Worm (Caenorhabditis elegans) whole organism, L4/young adult: Measurements from ENCODE around the gene K11H3.2.

ENCODE experiments used
- W03F9.2 ChIP-seq: fragments of 150-350 bp; optimal IDR thresholded peaks from 2 replicates; lab custom pipeline; 2014; ENCODE audit warnings: missing biosample characterization, missing genetic modification characterization
- dao-5 ChIP-seq: sonication (generic microtip); optimal IDR thresholded peaks from 2 replicates; lab custom pipeline; 2016; ENCODE audit warnings: missing genotype, missing genetic modification characterization, moderate library complexity, missing compliant biosample characterization
- him-1 ChIP-seq: sonication (generic microtip); optimal IDR thresholded peaks from 2 replicates; lab custom pipeline; 2016; ENCODE audit warnings: missing genotype, missing genetic modification reagents, missing genetic modification characterization, missing compliant biosample characterization

K11H3.2 gene

DNA sequence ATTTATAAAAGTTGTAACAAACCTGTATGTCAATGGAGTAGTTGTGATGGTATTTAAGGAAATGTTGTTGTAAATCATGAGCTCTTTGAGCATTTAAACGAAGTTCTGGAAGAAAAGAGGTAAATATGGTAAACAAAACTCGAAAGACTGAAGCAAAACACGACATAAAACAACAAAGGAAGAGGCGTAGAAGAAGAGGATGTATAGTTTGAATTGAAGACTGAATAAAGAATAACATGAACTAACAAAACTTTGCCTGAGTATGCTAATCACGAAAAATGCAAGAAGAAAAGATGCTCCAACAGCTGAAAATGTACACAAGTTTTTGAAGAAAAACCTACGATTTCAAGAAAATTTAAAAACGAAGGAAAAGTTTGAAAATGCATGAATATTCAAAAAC is 24.8 kb downstream of the K11H3.2 start, which contains the start of gene ZK757.1:
Gene ZK757.1 (minus strand): TSS at position 101 of the 400 bp plus-strand sequence.
- TF ChIP-seq dao-5 (tag; lab: Kevin White, UChicago) (no peak), W03F9.2 (tag; lab: Kevin White, UChicago) (no peak), him-1 (tag; lab: Kevin White, UChicago) (no peak)

DNA sequence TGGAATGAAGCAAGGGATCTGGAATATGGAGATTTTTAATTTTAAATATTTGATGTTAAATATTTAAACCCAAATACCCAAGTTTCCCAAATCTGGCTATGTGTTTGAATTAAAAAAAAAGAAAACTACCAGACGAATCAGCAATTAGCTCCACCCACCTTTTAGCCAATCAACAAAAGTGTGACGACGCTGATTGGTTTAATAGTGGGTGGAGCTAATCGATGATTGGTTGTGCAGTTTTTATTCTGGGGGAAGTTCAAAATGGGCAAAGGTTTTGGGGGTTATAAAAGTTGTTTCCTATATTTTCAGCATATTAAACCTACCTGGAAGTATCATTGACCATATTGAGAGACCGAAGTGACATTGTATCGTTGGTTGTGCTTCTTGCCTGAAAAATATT is 28.3 kb downstream of the K11H3.2 start:
- no peak for TF ChIP-seq him-1 (tag; lab: Kevin White, UChicago)
- no peak for TF ChIP-seq dao-5 (tag; lab: Kevin White, UChicago)
- TF ChIP-seq W03F9.2 (tag; lab: Kevin White, UChicago): no peak

DNA sequence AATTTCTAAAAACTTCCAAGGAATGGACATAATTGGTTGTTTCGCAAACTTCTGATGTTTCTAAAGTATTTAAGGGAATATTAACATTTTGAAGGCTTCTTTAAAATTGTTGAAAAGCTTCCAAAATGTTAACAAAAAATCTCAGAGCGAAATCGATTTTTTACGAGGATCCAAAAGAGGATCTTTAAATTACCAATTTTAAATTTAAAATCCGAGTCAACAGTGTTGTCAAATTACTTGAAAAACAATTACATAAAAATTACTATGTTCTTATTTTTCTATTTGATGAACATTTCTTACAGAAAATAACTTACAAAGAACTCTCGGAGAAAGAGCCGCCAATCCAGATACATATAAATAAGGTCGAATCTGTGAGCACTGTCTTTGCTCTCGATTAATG is 30.8 kb downstream of the K11H3.2 start, which contains the start of gene ZK757.10:
Gene ZK757.10 (plus strand): TSS at position 301 of the 400 bp plus-strand sequence.
- TF ChIP-seq him-1 (tag; lab: Kevin White, UChicago) (no peak), W03F9.2 (tag; lab: Kevin White, UChicago) (no peak), dao-5 (tag; lab: Kevin White, UChicago) (no peak)

DNA sequence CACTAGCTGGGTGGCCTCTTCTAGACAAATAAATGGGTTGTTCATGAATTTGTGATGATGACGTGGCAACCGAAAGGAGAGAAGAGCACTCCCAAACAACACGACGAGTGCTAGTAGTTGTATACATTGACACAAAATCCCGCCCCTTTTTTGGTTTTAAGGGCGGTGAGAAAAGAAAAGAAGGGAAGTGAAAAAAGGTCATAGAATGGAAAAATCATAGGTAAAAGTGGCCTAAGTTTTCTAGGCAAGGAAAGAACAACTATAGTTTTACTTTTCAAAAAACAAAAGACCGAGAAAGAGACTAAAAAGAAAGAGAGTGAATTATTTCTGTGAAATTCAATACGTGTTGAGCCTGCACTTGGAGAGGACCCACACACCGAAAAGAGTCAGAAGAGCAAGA is 32.6 kb downstream of the K11H3.2 start, which contains the start of gene ZK757.2:
Gene ZK757.2 (minus strand): TSS at position 101 of the 400 bp plus-strand sequence.
- no peak for TF ChIP-seq him-1 (tag; lab: Kevin White, UChicago)
- no peak for TF ChIP-seq W03F9.2 (tag; lab: Kevin White, UChicago)
- TF ChIP-seq dao-5 (tag; lab: Kevin White, UChicago): no peak

DNA sequence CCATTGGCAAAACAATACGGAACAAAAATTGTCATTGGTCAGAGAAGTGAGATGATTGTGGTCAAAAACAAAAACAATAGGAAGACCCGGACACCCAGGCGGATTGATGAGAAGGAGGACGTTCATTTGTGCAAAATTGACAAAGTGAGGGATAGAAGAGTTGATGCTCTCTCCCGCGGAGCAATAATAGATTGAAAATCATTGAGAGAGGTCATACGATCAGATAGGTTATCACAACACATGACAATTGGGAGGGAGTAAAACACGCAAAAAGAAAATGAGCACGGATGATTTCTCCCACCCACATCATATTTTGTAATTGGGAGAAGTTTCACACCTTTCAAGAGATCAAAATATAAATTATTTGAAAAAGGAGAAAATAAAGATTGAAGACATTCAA is 39.4 kb downstream of the K11H3.2 start:
- TF ChIP-seq dao-5 (tag; lab: Kevin White, UChicago) (no peak), him-1 (tag; lab: Kevin White, UChicago) (no peak), W03F9.2 (tag; lab: Kevin White, UChicago) (no peak)

DNA sequence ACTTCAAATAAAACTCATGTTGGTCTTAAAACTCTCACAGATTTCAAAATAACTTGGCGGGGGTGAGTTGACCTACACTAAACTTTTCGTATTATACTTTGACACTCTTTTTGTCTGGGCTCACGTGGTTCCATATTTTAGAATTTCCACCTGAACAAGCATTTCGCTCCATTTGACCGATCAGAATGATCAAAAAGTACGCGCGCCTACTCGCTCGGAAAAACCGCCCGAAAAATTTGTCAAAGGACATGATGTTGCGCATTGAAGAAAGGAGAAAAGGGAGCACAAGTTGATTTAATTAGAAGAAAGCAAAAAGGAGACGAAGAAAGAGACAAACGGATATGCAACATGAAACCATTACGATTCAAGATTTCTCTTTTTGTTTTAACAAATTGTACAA is 40.1 kb downstream of the K11H3.2 start:
- TF ChIP-seq W03F9.2 (tag; lab: Kevin White, UChicago) (no peak), dao-5 (tag; lab: Kevin White, UChicago) (no peak), him-1 (tag; lab: Kevin White, UChicago) (no peak)

DNA sequence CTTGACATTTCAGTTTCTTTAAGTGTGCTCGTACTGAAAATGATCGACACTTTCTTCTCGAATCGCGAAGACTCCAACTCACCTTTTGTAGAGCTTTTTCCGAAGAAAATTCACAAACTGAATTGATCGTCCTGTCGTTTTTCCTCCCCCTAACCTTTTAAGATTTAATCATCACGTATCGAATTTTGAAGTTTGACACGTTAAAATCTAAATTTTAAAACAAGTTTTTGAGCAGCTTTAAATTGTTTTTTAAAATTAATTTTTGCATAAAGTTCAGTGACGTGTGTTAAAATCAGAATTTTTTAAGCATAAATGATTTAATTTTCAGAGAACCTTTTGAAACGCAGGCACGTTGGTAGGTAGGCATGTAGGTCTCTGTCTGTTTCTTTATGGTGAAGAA is 45.1 kb downstream of the K11H3.2 start, which contains the start of gene alg-4:
Gene alg-4 (minus strand): TSS at position 101 of the 400 bp plus-strand sequence.
- TF ChIP-seq dao-5 (tag; lab: Kevin White, UChicago): no peak
- no peak for TF ChIP-seq him-1 (tag; lab: Kevin White, UChicago)
- no peak for TF ChIP-seq W03F9.2 (tag; lab: Kevin White, UChicago)

DNA sequence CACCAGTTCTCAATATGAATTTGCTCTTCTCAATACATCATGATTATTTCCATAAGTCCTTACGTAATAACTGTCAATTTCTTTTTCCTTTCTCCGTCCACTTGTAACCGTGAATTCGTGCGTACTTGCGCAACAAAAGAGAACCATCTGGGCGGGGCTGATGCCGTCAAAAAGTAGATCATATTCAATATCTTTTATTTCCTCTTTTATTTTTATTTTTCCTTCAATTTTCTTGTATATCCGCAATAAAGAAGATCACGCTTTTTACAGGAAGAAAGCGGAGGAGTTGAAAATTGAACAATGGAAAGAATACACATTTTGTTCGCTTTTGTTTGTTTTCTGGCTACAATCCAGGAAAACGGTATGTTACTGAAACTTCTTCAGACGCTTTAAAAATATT is 46.7 kb downstream of the K11H3.2 start, which contains the start of gene mam-7:
Gene mam-7 (plus strand): TSS at position 301 of the 400 bp plus-strand sequence.
- TF ChIP-seq W03F9.2 (tag; lab: Kevin White, UChicago) (no peak), him-1 (tag; lab: Kevin White, UChicago) (no peak), dao-5 (tag; lab: Kevin White, UChicago) (no peak)
